Worm (Caenorhabditis elegans) whole organism, mixed stage, embryonic: ENCODE results near the gene mec-14.

Experiments used
- M03D4.4 ChIP-seq: sonication (generic microtip); optimal IDR thresholded peaks from 2 replicates; lab custom pipeline; 2017; ENCODE audit warnings: mild to moderate bottlenecking, missing genetic modification characterization, missing compliant biosample characterization
- blmp-1 ChIP-seq: fragments of 150-350 bp; optimal IDR thresholded peaks from 2 replicates; lab custom pipeline; 2014; ENCODE audit warnings: missing biosample characterization, missing genetic modification characterization
- ceh-39 ChIP-seq: fragments of 150-350 bp; optimal IDR thresholded peaks from 2 replicates; lab custom pipeline; 2014; ENCODE audit warnings: missing biosample characterization, missing genetic modification characterization
- ceh-43 ChIP-seq: fragments of 200-800 bp; sonication (Bioruptor generic); optimal IDR thresholded peaks from 2 replicates; lab custom pipeline; 2018; ENCODE audit warnings: mild to moderate bottlenecking, missing genetic modification characterization, moderate library complexity, missing compliant biosample characterization
- ceh-83 ChIP-seq: fragments of 200-800 bp; sonication (Bioruptor generic); optimal IDR thresholded peaks from 2 replicates; lab custom pipeline; 2018; ENCODE audit warnings: mild to moderate bottlenecking, missing genetic modification characterization, missing compliant biosample characterization
- ces-1 ChIP-seq: fragments of 150-350 bp; optimal IDR thresholded peaks from 2 replicates; lab custom pipeline; 2014; ENCODE audit warnings: missing biosample characterization, missing genetic modification reagents, missing genetic modification characterization
- cnd-1 ChIP-seq: fragments of 200-800 bp; sonication (Bioruptor generic); optimal IDR thresholded peaks from 2 replicates; lab custom pipeline; 2018; ENCODE audit warnings: mild to moderate bottlenecking, missing genetic modification characterization, missing compliant biosample characterization
- drap-1 ChIP-seq: fragments of 200-800 bp; sonication (Bioruptor generic); optimal IDR thresholded peaks from 3 replicates; lab custom pipeline; 2018; ENCODE audit warnings: mild to moderate bottlenecking, missing genetic modification characterization, missing compliant biosample characterization
- elt-1 ChIP-seq: sonication (generic microtip); optimal IDR thresholded peaks from 2 replicates; lab custom pipeline; 2017; ENCODE audit warnings: missing genetic modification characterization, mild to moderate bottlenecking, missing compliant biosample characterization, antibody characterized with exemption, moderate library complexity, borderline replicate concordance; ENCODE audit not compliant: insufficient read depth
- elt-3 ChIP-seq: fragments of 150-350 bp; optimal IDR thresholded peaks from 2 replicates; lab custom pipeline; 2014; ENCODE audit warnings: missing biosample characterization, missing genetic modification characterization
- flh-1 ChIP-seq: fragments of 200-800 bp; sonication (Bioruptor generic); optimal IDR thresholded peaks from 2 replicates; lab custom pipeline; 2018; ENCODE audit warnings: mild to moderate bottlenecking, missing genetic modification characterization, moderate library complexity, missing compliant biosample characterization
- ham-2 ChIP-seq: fragments of 200-800 bp; sonication (Bioruptor generic); optimal IDR thresholded peaks from 2 replicates; lab custom pipeline; 2018; ENCODE audit warnings: mild to moderate bottlenecking, missing genetic modification characterization, missing compliant biosample characterization
- hlh-1 ChIP-seq: fragments of 150-350 bp; optimal IDR thresholded peaks from 2 replicates; lab custom pipeline; 2014; ENCODE audit warnings: missing biosample characterization, missing genetic modification reagents, missing genetic modification characterization
- lin-32 ChIP-seq: fragments of 200-800 bp; sonication (Bioruptor generic); optimal IDR thresholded peaks from 2 replicates; lab custom pipeline; 2018; ENCODE audit warnings: mild to moderate bottlenecking, missing genetic modification characterization, missing compliant biosample characterization
- lsy-2 ChIP-seq: fragments of 150-350 bp; optimal IDR thresholded peaks from 2 replicates; lab custom pipeline; 2014; ENCODE audit warnings: missing biosample characterization, missing genetic modification characterization
- mab-5 ChIP-seq: fragments of 150-350 bp; optimal IDR thresholded peaks from 2 replicates; lab custom pipeline; 2014; ENCODE audit warnings: missing biosample characterization, missing genetic modification characterization
- mep-1 ChIP-seq: fragments of 150-350 bp; optimal IDR thresholded peaks from 2 replicates; lab custom pipeline; 2017; ENCODE audit warnings: missing biosample characterization, missing genetic modification reagents, missing genetic modification characterization, inconsistent platforms
- nhr-12 ChIP-seq: fragments of 150-350 bp; optimal IDR thresholded peaks from 2 replicates; lab custom pipeline; 2014; ENCODE audit warnings: missing biosample characterization, missing genetic modification characterization
- nhr-2 ChIP-seq: fragments of 150-350 bp; optimal IDR thresholded peaks from 2 replicates; lab custom pipeline; 2014; ENCODE audit warnings: missing biosample characterization, missing genetic modification characterization
- nhr-237 ChIP-seq: fragments of 150-350 bp; optimal IDR thresholded peaks from 2 replicates; lab custom pipeline; 2014; ENCODE audit warnings: missing biosample characterization, missing genetic modification characterization
- nhr-28 ChIP-seq: fragments of 150-350 bp; optimal IDR thresholded peaks from 2 replicates; lab custom pipeline; 2014; ENCODE audit warnings: missing biosample characterization, missing genetic modification characterization
- nhr-76 ChIP-seq: sonication (generic microtip); optimal IDR thresholded peaks from 2 replicates; lab custom pipeline; 2017; ENCODE audit warnings: missing biosample characterization, missing genetic modification characterization
- pha-4 ChIP-seq: fragments of 150-350 bp; optimal IDR thresholded peaks from 2 replicates; lab custom pipeline; 2018; ENCODE audit warnings: missing biosample characterization, missing genetic modification reagents, missing genetic modification characterization
- sem-2 ChIP-seq: fragments of 200-800 bp; sonication (Bioruptor generic); optimal IDR thresholded peaks from 2 replicates; lab custom pipeline; 2018; ENCODE audit warnings: mild to moderate bottlenecking, missing genetic modification characterization, missing compliant biosample characterization
- snpc-4 ChIP-seq: fragments of 150-350 bp; optimal IDR thresholded peaks from 2 replicates; lab custom pipeline; 2014; ENCODE audit warnings: missing biosample characterization, missing genetic modification characterization
- sptf-1 ChIP-seq: sonication (generic microtip); optimal IDR thresholded peaks from 2 replicates; lab custom pipeline; 2017; ENCODE audit warnings: mild to moderate bottlenecking, missing genetic modification characterization, moderate library complexity, missing compliant biosample characterization
- tbx-8 ChIP-seq: fragments of 200-800 bp; sonication (Bioruptor generic); optimal IDR thresholded peaks from 2 replicates; lab custom pipeline; 2018; ENCODE audit warnings: mild to moderate bottlenecking, missing genetic modification characterization, moderate library complexity, missing compliant biosample characterization
- unc-120 ChIP-seq: sonication (generic microtip); optimal IDR thresholded peaks from 2 replicates; lab custom pipeline; 2017; ENCODE audit warnings: missing genetic modification characterization, missing compliant biosample characterization; ENCODE audit not compliant: poor library complexity, severe bottlenecking
- unc-39 ChIP-seq: fragments of 150-350 bp; optimal IDR thresholded peaks from 2 replicates; lab custom pipeline; 2014; ENCODE audit warnings: missing biosample characterization, missing genetic modification characterization
- unc-62 ChIP-seq: fragments of 150-350 bp; optimal IDR thresholded peaks from 2 replicates; lab custom pipeline; 2014; ENCODE audit warnings: missing biosample characterization, missing genetic modification reagents, missing genetic modification characterization
- zip-8 ChIP-seq: fragments of 150-350 bp; optimal IDR thresholded peaks from 2 replicates; lab custom pipeline; 2014; ENCODE audit warnings: missing biosample characterization, missing genetic modification characterization
- ztf-11 ChIP-seq: fragments of 150-350 bp; optimal IDR thresholded peaks from 2 replicates; lab custom pipeline; 2014; ENCODE audit warnings: missing biosample characterization, missing genetic modification characterization

Gene mec-14

DNA sequence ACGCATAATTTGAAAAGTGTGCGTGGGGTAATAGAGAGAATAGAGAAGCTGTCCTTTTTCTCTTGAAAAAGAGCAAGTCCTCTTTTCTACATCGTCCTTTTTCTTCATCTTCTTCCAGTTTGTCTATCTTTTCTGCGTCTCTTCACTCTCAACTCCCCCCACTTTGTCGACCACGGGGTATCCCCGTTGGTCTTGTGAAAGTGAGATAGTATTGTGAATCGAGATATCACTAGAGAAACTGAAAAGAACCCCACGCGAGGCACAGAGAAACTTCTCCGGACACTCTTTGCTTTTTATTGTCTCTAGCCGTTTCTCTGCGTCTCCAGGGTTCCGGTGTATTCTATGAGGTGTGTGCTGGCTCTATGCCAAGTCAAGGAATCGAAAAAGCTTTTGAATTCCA is 37.2 kb downstream of the mec-14 start (continued):
- TF ChIP-seq mep-1 (tag; lab: Kevin White, UChicago) (peak; percentile 77), cnd-1 (tag; lab: Kevin White, UChicago) (no peak), elt-3 (tag; lab: Kevin White, UChicago) (no peak), lsy-2 (peak; percentile 72), ceh-83 (GFP tag; lab: Kevin White, UChicago) (no peak), drap-1 (peak; percentile 47)

DNA sequence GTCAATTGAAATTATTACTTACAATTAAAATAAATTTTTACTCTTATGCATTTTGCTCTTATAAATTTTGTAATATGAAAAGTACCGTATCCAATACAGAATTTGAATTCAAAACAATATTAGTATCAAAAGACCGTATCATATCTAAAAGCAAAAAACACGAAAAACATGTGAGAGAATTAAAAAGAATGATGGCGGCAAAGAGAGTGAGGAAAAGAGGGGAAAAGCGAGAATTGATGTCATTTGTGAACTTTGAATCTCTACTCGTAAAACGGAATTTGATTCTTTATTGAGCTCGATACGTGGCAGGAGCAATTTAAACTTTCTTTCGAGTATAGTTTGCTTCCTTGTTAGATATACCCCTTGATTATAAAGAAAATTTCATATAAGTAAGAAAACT is 38.3 kb downstream of the mec-14 start:
- TF ChIP-seq M03D4.4 (tag; lab: Kevin White, UChicago) (no peak), ces-1 (GFP tag; lab: Kevin White, UChicago) (peak; percentile 13)

DNA sequence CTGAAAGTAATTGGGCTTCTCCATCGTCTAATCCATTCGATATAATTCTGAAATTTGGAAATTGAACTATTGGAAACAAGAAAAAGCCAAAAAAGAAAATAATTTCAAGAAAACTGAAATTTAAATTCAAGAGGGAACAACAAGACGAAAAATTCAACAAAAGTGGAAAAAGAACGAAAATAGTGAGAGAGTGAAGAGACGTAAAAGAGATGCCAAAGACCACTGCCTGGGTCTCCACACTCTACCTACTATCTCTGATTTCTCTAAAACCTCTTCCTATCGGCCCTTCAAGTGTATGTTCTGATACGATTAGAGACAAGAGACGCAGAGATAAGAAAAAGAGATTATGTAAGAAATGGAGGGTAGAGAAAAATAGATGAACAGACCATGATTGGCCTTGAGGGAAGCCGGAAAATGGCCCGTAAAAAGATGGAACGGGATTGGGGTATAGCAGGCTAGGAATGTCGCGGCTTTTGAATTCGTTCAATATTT is 39.0 kb downstream of the mec-14 start, which contains the start of gene ogt-1:
Gene ogt-1 (minus strand): TSS at position 51 of the 492 bp plus-strand sequence.
- TF ChIP-seq unc-62 (GFP tag; lab: Kevin White, UChicago), result peak; percentile 76
- TF ChIP-seq nhr-28, result no peak
- no peak for TF ChIP-seq blmp-1
- TF ChIP-seq M03D4.4 (tag; lab: Kevin White, UChicago), result no peak
- peak; percentile 99 for TF ChIP-seq ces-1 (GFP tag; lab: Kevin White, UChicago)
- no peak for TF ChIP-seq lin-32 (GFP tag; lab: Kevin White, UChicago)
- no peak for TF ChIP-seq unc-39 (tag; lab: Kevin White, UChicago)
- TF ChIP-seq ceh-39 (tag; lab: Kevin White, UChicago), result peak; percentile 42
- peak; percentile 69 for TF ChIP-seq unc-120 (tag; lab: Kevin White, UChicago)
- TF ChIP-seq nhr-237, result peak; percentile 87
- peak; percentile 68 for TF ChIP-seq elt-3 (tag; lab: Kevin White, UChicago)
- TF ChIP-seq lsy-2, result peak; percentile 79
- TF ChIP-seq sptf-1 (tag; lab: Kevin White, UChicago), result peak; percentile 9
- no peak for TF ChIP-seq nhr-76 (tag; lab: Kevin White, UChicago)
- no peak for TF ChIP-seq drap-1
- no peak for TF ChIP-seq snpc-4 (tag; lab: Kevin White, UChicago)
- peak; percentile 42 for TF ChIP-seq hlh-1
- TF ChIP-seq sem-2 (GFP tag; lab: Kevin White, UChicago), result no peak
- peak; percentile 57 for TF ChIP-seq pha-4 (tag; lab: Kevin White, UChicago)
- peak; percentile 80 for TF ChIP-seq ham-2
- peak; percentile 31 for TF ChIP-seq nhr-2 (tag; lab: Kevin White, UChicago)
- no peak for TF ChIP-seq ztf-11 (tag; lab: Kevin White, UChicago)
- TF ChIP-seq mab-5 (tag; lab: Kevin White, UChicago), result no peak

DNA sequence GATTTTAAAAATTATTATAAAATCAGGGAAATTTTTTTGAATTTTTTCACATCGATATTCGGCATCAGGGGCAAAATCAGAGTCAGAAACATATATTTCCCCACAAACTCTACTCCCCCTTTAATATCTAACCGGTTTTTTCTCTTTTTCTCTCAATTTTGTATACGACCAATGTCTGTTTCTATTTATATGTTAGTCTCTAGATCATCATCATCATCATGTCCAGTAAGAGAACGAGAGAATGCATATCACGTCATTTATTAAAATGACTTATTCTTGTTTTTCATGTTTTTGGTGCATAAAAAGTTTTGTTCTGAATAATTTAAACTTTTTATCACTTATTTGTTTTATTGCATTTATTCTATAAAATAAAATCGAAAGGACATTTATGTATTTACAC is 40.2 kb downstream of the mec-14 start:
- TF ChIP-seq unc-39 (tag; lab: Kevin White, UChicago) (no peak), zip-8 (tag; lab: Kevin White, UChicago) (no peak), drap-1 (no peak), ham-2 (no peak), sem-2 (GFP tag; lab: Kevin White, UChicago) (no peak), nhr-12 (no peak), lsy-2 (no peak), ceh-43 (GFP tag; lab: Kevin White, UChicago) (no peak), nhr-28 (no peak), pha-4 (tag; lab: Kevin White, UChicago) (no peak), elt-1 (tag; lab: Kevin White, UChicago) (no peak), M03D4.4 (tag; lab: Kevin White, UChicago) (no peak), elt-3 (tag; lab: Kevin White, UChicago) (no peak), tbx-8 (GFP tag; lab: Kevin White, UChicago) (no peak), ceh-83 (GFP tag; lab: Kevin White, UChicago) (no peak), hlh-1 (no peak), nhr-237 (no peak), lin-32 (GFP tag; lab: Kevin White, UChicago) (no peak), nhr-2 (tag; lab: Kevin White, UChicago) (no peak)

DNA sequence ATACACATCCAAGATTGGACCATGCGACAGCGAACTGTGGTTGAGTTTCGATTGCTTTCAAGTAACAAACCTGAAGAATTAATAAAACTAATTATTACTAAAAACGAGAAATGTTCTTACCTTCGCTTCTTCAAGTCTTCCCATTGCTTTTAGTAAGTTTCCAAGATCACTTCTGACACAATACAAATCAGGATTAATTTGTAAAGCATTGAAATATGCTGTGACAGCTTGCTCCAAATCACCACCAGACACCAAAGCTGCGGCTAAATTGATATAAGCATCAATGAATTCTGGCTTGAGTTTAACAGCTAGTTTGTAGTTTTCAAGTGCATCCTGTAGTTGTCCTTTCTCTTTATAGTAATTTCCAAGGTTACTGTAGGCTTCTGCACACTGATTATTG is 42.6 kb downstream of the mec-14 start:
- TF ChIP-seq snpc-4 (tag; lab: Kevin White, UChicago) (no peak), nhr-12 (no peak), M03D4.4 (tag; lab: Kevin White, UChicago) (no peak), flh-1 (GFP tag; lab: Kevin White, UChicago) (no peak), elt-1 (tag; lab: Kevin White, UChicago) (no peak), nhr-28 (no peak), blmp-1 (no peak), ceh-43 (GFP tag; lab: Kevin White, UChicago) (no peak), mep-1 (tag; lab: Kevin White, UChicago) (no peak), lin-32 (GFP tag; lab: Kevin White, UChicago) (no peak), ceh-39 (tag; lab: Kevin White, UChicago) (no peak), mab-5 (tag; lab: Kevin White, UChicago) (no peak), nhr-237 (no peak), nhr-76 (tag; lab: Kevin White, UChicago) (no peak), unc-39 (tag; lab: Kevin White, UChicago) (no peak)
